Worm (Caenorhabditis elegans) whole organism, early embryonic: ENCODE measurements around the gene lgc-45.

Source experiments
- B0310.2 ChIP-seq: sonication (generic microtip); optimal IDR thresholded peaks from 2 replicates; lab custom pipeline; 2016; ENCODE audit warnings: mild to moderate bottlenecking, missing genetic modification characterization, missing compliant biosample characterization
- F13C5.2 ChIP-seq: sonication (generic microtip); optimal IDR thresholded peaks from 2 replicates; lab custom pipeline; 2017; ENCODE audit warnings: mild to moderate bottlenecking, missing genetic modification characterization, inconsistent platforms, missing compliant biosample characterization
- ama-1 ChIP-seq: fragments of 150-350 bp; optimal IDR thresholded peaks from 2 replicates; lab custom pipeline; 2014
- ceh-13 ChIP-seq: fragments of 200-800 bp; sonication (Bioruptor generic); optimal IDR thresholded peaks from 2 replicates; lab custom pipeline; 2018; ENCODE audit warnings: mild to moderate bottlenecking, missing genetic modification characterization, missing compliant biosample characterization
- ceh-36 ChIP-seq: sonication (generic microtip); optimal IDR thresholded peaks from 2 replicates; lab custom pipeline; 2016; ENCODE audit warnings: missing genetic modification characterization, inconsistent platforms, missing compliant biosample characterization
- flt-1 ChIP-seq: fragments of 200-800 bp; sonication (Bioruptor generic); IDR thresholded peaks from 2 replicates; pipeline ENCODE4 v1.3.6; 2022; ENCODE audit warnings: missing genetic modification characterization, missing compliant biosample characterization
- hmg-4 ChIP-seq: fragments of 200-800 bp; sonication (Bioruptor generic); optimal IDR thresholded peaks from 2 replicates; lab custom pipeline; 2018; ENCODE audit warnings: mild to moderate bottlenecking, missing genetic modification characterization, missing compliant biosample characterization
- hnd-1 ChIP-seq: sonication (generic microtip); optimal IDR thresholded peaks from 2 replicates; lab custom pipeline; 2016; ENCODE audit warnings: missing genetic modification characterization, missing compliant biosample characterization
- pes-1 ChIP-seq: fragments of 200-800 bp; sonication (Bioruptor generic); IDR thresholded peaks from 2 replicates; pipeline ENCODE4 v1.3.6; 2022; ENCODE audit warnings: missing genetic modification reagents, missing genetic modification characterization, missing compliant biosample characterization
- sea-1 ChIP-seq: fragments of 200-800 bp; sonication (Bioruptor generic); conservative IDR thresholded peaks from 2 replicates; pipeline ENCODE4 v1.3.6; 2022; ENCODE audit warnings: missing genetic modification characterization, missing compliant biosample characterization
- tbx-37 ChIP-seq: fragments of 200-800 bp; sonication (Bioruptor generic); conservative IDR thresholded peaks from 2 replicates; pipeline ENCODE4 v1.3.6; 2022; ENCODE audit warnings: missing genetic modification reagents, missing genetic modification characterization, missing compliant biosample characterization
- tra-4 ChIP-seq: sonication (generic microtip); optimal IDR thresholded peaks from 2 replicates; lab custom pipeline; 2017; ENCODE audit warnings: missing genetic modification characterization, missing compliant biosample characterization

ce11 chrII:3516175-3516574, 41.1 kb upstream of the lgc-45 start:
- no peak for TF ChIP-seq ceh-13 (GFP tag; lab: Kevin White, UChicago)
- TF ChIP-seq ama-1 (lab: Kevin White, UChicago): no peak
- TF ChIP-seq hmg-4 (GFP tag; lab: Kevin White, UChicago): no peak
- no peak for TF ChIP-seq tra-4 (tag; lab: Kevin White, UChicago)
- TF ChIP-seq pes-1: no peak
- TF ChIP-seq B0310.2 (tag; lab: Kevin White, UChicago): no peak
- TF ChIP-seq tbx-37 (GFP tag; lab: Robert Waterston, UW): no peak
- TF ChIP-seq hnd-1: no peak
- no peak for TF ChIP-seq F13C5.2
- no peak for TF ChIP-seq flt-1
- TF ChIP-seq ceh-36 (tag; lab: Kevin White, UChicago): no peak
- no peak for TF ChIP-seq sea-1 (GFP tag; lab: Robert Waterston, UW)
